Worm (Caenorhabditis elegans): ENCODE data around the gene sru-2.

ce11 chrIV:9459224-9459781, 26.8 kb upstream of the sru-2 start, which contains the start of gene copb-2:
- TF ChIP-seq him-1 (tag; optimal IDR thresholded peaks at IDR 0.05), result no peak
- no peak for TF ChIP-seq dao-5 (tag; optimal IDR thresholded peaks at IDR 0.05)

Data from whole organism, L4/young adult.